Fruit fly (Drosophila melanogaster) whole organism, pupa: ENCODE data around the gene CG1299.

ENCODE experiments used
- CG12605 ChIP-seq: fragments of 200-800 bp; sonication (Bioruptor generic); IDR thresholded peaks from 2 replicates; pipeline ENCODE4 v1.3.6; 2022; ENCODE audit warnings: missing biosample characterization, missing genetic modification characterization
- CG34367 ChIP-seq: fragments of 200-800 bp; sonication (Bioruptor generic); optimal IDR thresholded peaks from 2 replicates; lab custom pipeline; 2018; ENCODE audit warnings: missing biosample characterization, mild to moderate bottlenecking, missing genetic modification characterization
- CG4496 ChIP-seq: fragments of 200-800 bp; sonication (Bioruptor generic); IDR thresholded peaks from 3 replicates; pipeline ENCODE4 v1.3.6; 2022; ENCODE audit warnings: missing biosample characterization, missing genetic modification characterization
- CG8159 ChIP-seq: fragments of 200-800 bp; sonication (Bioruptor generic); optimal IDR thresholded peaks from 3 replicates; lab custom pipeline; 2018; ENCODE audit warnings: missing biosample characterization, mild to moderate bottlenecking, missing genetic modification characterization, moderate library complexity
- CG8301 ChIP-seq: fragments of 200-800 bp; sonication (Bioruptor generic); optimal IDR thresholded peaks from 2 replicates; lab custom pipeline; 2018; ENCODE audit warnings: missing biosample characterization, mild to moderate bottlenecking, missing genetic modification characterization
- CG9948 ChIP-seq: fragments of 200-800 bp; sonication (Bioruptor generic); optimal IDR thresholded peaks from 2 replicates; lab custom pipeline; 2018; ENCODE audit warnings: missing biosample characterization, mild to moderate bottlenecking, missing genetic modification characterization, moderate library complexity
- Ets98B ChIP-seq: fragments of 200-800 bp; sonication (Bioruptor generic); IDR thresholded peaks from 2 replicates; pipeline ENCODE4 v1.3.6; 2022; ENCODE audit warnings: missing biosample characterization, missing genetic modification characterization
- Pif1A ChIP-seq: fragments of 200-800 bp; sonication (Bioruptor generic); optimal IDR thresholded peaks from 3 replicates; lab custom pipeline; 2016; ENCODE audit warnings: missing biosample characterization, missing genetic modification characterization
- Snoo ChIP-seq: fragments of 200-800 bp; sonication (Bioruptor generic); optimal IDR thresholded peaks from 3 replicates; lab custom pipeline; 2017; ENCODE audit warnings: missing biosample characterization, mild to moderate bottlenecking, missing genetic modification characterization, inconsistent platforms
- fd96Ca ChIP-seq: fragments of 200-800 bp; sonication (Bioruptor generic); IDR thresholded peaks from 3 replicates; pipeline ENCODE4 v1.3.6; 2022; ENCODE audit warnings: missing biosample characterization, missing genetic modification characterization
- rn ChIP-seq: fragments of 200-800 bp; sonication (Bioruptor generic); IDR thresholded peaks from 2 replicates; pipeline ENCODE4 v1.3.6; 2022; ENCODE audit warnings: missing biosample characterization, missing genetic modification characterization

DNA sequence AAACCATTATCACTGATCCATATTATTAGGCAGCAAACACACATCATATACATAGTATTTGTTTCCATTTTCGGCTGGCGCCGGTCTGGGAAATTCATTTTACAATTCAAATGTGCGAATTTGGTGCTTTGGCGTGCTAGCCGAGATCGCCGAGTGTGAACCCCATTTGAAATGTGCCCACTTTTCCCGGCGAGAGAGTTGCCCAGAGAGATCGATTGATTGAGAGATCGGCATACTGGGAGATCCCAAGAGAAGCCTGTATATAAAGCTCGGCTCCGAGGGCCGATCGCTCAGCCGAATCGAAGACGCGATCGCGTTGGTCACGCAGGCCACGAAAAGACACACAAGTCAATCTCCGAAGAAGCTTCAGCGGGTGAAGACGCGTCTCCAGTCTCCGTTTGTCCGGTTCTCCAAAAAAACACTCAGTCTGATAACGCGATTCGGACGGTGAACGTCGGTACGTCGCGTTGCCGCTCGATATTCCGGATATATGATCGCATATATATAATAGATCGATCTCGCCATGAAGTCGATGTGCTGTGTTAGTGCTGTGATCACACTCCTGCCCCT, at the start of gene CG1299:
- TF ChIP-seq Pif1A (GFP tag; lab: Kevin White, UChicago) (peak; percentile 10), Snoo (tag; lab: Kevin White, UChicago) (no peak), CG12605 (no peak), rn (GFP tag; lab: Robert Waterston, UW) (no peak), CG9948 (tag; lab: Kevin White, UChicago) (no peak), fd96Ca (GFP tag; lab: Robert Waterston, UW) (no peak), CG8301 (tag; lab: Kevin White, UChicago) (no peak), Ets98B (GFP tag; lab: Robert Waterston, UW) (no peak), CG4496 (GFP tag; lab: Robert Waterston, UW) (no peak), CG34367 (no peak), CG8159 (tag; lab: Kevin White, UChicago) (no peak)
